Fruit fly (Drosophila melanogaster): ENCODE results near the gene CG18273.

CG18273 gene

DNA sequence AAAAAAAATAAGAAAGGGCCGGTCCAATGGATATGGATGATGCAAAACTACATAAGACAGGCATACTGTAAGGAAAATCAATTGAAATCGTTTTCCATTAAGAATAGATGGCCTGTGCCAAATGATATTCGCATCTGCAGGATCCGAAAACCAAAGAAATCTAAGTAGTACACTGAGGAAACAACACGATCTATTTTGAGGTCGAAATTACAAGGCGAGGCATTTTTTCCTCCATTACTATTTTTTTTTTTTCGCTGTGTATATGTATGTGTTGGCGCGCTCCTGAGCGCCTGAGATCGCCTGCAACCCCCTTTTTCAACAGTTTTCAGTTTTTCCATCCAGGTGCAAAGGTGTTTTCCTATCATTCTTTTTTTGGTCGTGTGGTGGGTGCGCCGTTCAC is 23.4 kb downstream of the CG18273 start:
- no peak for TF ChIP-seq CG4496 (GFP tag; IDR thresholded peaks at IDR 0.05)
- no peak for TF ChIP-seq rn (GFP tag; IDR thresholded peaks at IDR 0.05)
- no peak for TF ChIP-seq CG34367 (tag; optimal IDR thresholded peaks at IDR 0.05)
- no peak for TF ChIP-seq CG13204 (GFP tag; optimal IDR thresholded peaks at IDR 0.05)
- no peak for TF ChIP-seq gl (tag; optimal IDR thresholded peaks at IDR 0.05)
- no peak for TF ChIP-seq Snoo (tag; optimal IDR thresholded peaks at IDR 0.05)
- no peak for TF ChIP-seq EcR (GFP tag; optimal IDR thresholded peaks at IDR 0.05)
- no peak for TF ChIP-seq CG14655 (GFP tag; optimal IDR thresholded peaks at IDR 0.05)
- TF ChIP-seq fd96Ca (GFP tag; IDR thresholded peaks at IDR 0.05) = no peak
- no peak for TF ChIP-seq D1 (tag; optimal IDR thresholded peaks at IDR 0.05)
- TF ChIP-seq Pif1A (GFP tag; optimal IDR thresholded peaks at IDR 0.05) = no peak
- no peak for TF ChIP-seq CG32121 (GFP tag; IDR thresholded peaks at IDR 0.05)
- TF ChIP-seq CG17806 (tag; optimal IDR thresholded peaks at IDR 0.05) = no peak
- TF ChIP-seq CG15710 (tag; optimal IDR thresholded peaks at IDR 0.05) = no peak
- TF ChIP-seq CG10348 (GFP tag; IDR thresholded peaks at IDR 0.05) = no peak
- TF ChIP-seq CG8159 (tag; optimal IDR thresholded peaks at IDR 0.05) = no peak
- no peak for TF ChIP-seq CG8301 (tag; optimal IDR thresholded peaks at IDR 0.05)
- TF ChIP-seq CG9948 (tag; optimal IDR thresholded peaks at IDR 0.05) = no peak

DNA sequence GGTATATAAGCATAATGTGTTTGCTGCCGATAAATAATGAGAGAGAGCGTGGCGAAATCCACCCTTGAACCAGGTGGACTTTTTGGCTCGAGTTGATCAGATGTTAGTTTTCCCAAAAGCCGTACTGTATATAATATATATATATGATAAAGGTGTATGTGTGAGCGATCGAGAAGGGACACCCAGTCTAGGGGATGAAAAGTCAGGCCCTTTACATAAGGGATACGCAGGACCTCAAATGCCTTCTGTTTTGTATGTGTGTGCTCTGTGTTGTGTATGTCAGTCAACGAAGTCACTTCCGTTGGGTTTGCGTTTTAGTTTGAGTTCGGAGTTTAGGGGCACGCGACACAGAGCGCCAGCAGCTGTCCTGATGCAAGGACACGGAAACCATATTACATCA is 26.9 kb downstream of the CG18273 start, which contains the start of gene ase:
ase (plus strand) TSS at position 301 of the 400 bp plus-strand sequence.
- TF ChIP-seq CG17806 (tag; optimal IDR thresholded peaks at IDR 0.05) = no peak
- TF ChIP-seq Ets98B (GFP tag; IDR thresholded peaks at IDR 0.05) = no peak
- no peak for TF ChIP-seq CG14655 (GFP tag; optimal IDR thresholded peaks at IDR 0.05)
- no peak for TF ChIP-seq CG15710 (tag; optimal IDR thresholded peaks at IDR 0.05)
- TF ChIP-seq CG12605 (GFP tag; IDR thresholded peaks at IDR 0.05) = no peak
- no peak for TF ChIP-seq CG13204 (GFP tag; optimal IDR thresholded peaks at IDR 0.05)
- TF ChIP-seq Pif1B (GFP tag; optimal IDR thresholded peaks at IDR 0.05) = no peak
- no peak for TF ChIP-seq CG32121 (GFP tag; IDR thresholded peaks at IDR 0.05)
- TF ChIP-seq fd96Ca (GFP tag; IDR thresholded peaks at IDR 0.05) = no peak
- TF ChIP-seq Pif1A (GFP tag; optimal IDR thresholded peaks at IDR 0.05) = no peak
- TF ChIP-seq CG8159 (tag; optimal IDR thresholded peaks at IDR 0.05) = no peak

DNA sequence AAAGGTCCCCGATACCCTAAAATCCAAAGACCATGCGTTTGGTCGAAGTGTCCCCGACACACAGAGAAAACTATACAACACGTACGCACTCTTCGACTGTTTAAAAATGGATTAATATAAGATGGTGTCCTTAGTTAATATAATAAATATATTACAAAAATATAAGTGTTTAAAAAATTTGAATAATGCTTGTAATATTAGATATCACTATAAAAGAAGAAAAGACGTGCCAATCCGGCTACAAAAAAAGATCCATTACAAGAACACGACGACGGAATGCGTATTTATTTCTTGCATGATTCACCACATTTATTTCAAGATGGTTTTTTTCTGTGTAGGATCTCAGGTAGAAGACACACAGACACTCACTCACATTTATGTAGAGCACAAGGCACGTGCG is 29.6 kb downstream of the CG18273 start:
- no peak for TF ChIP-seq fd96Ca (GFP tag; IDR thresholded peaks at IDR 0.05)
- no peak for TF ChIP-seq CG13204 (GFP tag; optimal IDR thresholded peaks at IDR 0.05)

DNA sequence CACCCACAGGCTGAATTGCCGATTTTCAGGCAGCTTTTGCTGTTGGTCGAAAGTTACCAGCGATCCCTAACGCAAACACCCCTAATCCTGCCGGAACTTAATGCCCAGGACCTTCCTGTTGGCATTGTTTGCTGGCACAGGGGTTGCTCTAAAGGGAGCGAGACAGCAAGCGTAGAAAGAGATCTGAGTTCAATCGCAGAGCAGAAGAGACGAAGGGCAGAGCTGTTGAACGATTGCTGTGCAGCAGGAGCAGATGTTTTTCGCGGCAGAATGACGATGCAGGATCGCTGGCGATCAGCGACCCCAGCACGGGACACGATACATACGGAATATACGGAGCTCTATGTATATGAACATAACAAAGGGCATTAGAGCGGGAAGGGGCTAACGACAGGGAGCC is 30.4 kb downstream of the CG18273 start:
- TF ChIP-seq Pif1B (GFP tag; optimal IDR thresholded peaks at IDR 0.05) (no peak), Pif1A (GFP tag; optimal IDR thresholded peaks at IDR 0.05) (no peak), Snoo (tag; optimal IDR thresholded peaks at IDR 0.05) (no peak), CG8301 (tag; optimal IDR thresholded peaks at IDR 0.05) (no peak), D1 (tag; optimal IDR thresholded peaks at IDR 0.05) (no peak), gl (tag; optimal IDR thresholded peaks at IDR 0.05) (no peak), CG12605 (GFP tag; IDR thresholded peaks at IDR 0.05) (no peak), CG13204 (GFP tag; optimal IDR thresholded peaks at IDR 0.05) (no peak), CG8159 (tag; optimal IDR thresholded peaks at IDR 0.05) (no peak), Ets98B (GFP tag; IDR thresholded peaks at IDR 0.05) (no peak), CG14655 (GFP tag; optimal IDR thresholded peaks at IDR 0.05) (no peak), CG4496 (GFP tag; IDR thresholded peaks at IDR 0.05) (no peak), CG9948 (tag; optimal IDR thresholded peaks at IDR 0.05) (no peak), CG15710 (tag; optimal IDR thresholded peaks at IDR 0.05) (no peak), CG32121 (GFP tag; IDR thresholded peaks at IDR 0.05) (no peak), fd96Ca (GFP tag; IDR thresholded peaks at IDR 0.05) (no peak), CG34367 (tag; optimal IDR thresholded peaks at IDR 0.05) (no peak), CG17806 (tag; optimal IDR thresholded peaks at IDR 0.05) (no peak), CG10348 (GFP tag; IDR thresholded peaks at IDR 0.05) (no peak), EcR (GFP tag; optimal IDR thresholded peaks at IDR 0.05) (no peak)

DNA sequence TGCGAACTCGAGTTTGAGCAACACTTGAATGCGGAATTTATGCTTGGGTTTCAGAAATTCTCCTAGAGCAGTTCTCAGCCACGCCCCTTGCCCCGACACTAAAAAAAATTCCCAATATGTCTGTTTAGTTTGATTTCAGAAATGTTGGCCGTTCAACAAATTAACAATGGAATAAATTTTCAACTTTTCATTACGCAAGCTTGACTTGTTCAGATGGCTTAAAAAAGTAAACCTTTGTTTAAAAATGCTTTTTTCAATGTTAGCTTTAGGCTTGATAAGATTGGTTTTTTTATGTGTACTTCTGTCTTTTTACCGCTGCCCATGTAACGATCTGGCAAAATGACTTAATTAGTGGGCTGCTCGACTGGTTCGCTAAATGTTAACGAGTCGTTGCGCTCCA is 34.7 kb downstream of the CG18273 start:
- TF ChIP-seq CG12605 (GFP tag; IDR thresholded peaks at IDR 0.05) (no peak), CG34367 (tag; optimal IDR thresholded peaks at IDR 0.05) (peak; percentile 32), gl (tag; optimal IDR thresholded peaks at IDR 0.05) (peak; percentile 17), CG17806 (tag; optimal IDR thresholded peaks at IDR 0.05) (peak; percentile 50), Snoo (tag; optimal IDR thresholded peaks at IDR 0.05) (no peak), Pif1B (GFP tag; optimal IDR thresholded peaks at IDR 0.05) (no peak), CG14655 (GFP tag; optimal IDR thresholded peaks at IDR 0.05) (peak; percentile 18), CG15710 (tag; optimal IDR thresholded peaks at IDR 0.05) (peak; percentile 62), fd96Ca (GFP tag; IDR thresholded peaks at IDR 0.05) (no peak), CG32121 (GFP tag; IDR thresholded peaks at IDR 0.05) (no peak), EcR (GFP tag; optimal IDR thresholded peaks at IDR 0.05) (no peak), CG9948 (tag; optimal IDR thresholded peaks at IDR 0.05) (peak; percentile 38), D1 (tag; optimal IDR thresholded peaks at IDR 0.05) (no peak), rn (GFP tag; IDR thresholded peaks at IDR 0.05) (no peak), Pif1A (GFP tag; optimal IDR thresholded peaks at IDR 0.05) (no peak), CG8301 (tag; optimal IDR thresholded peaks at IDR 0.05) (no peak), CG8159 (tag; optimal IDR thresholded peaks at IDR 0.05) (peak; percentile 68), CG10348 (GFP tag; IDR thresholded peaks at IDR 0.05) (no peak), CG13204 (GFP tag; optimal IDR thresholded peaks at IDR 0.05) (no peak), CG4496 (GFP tag; IDR thresholded peaks at IDR 0.05) (no peak), Ets98B (GFP tag; IDR thresholded peaks at IDR 0.05) (no peak)

DNA sequence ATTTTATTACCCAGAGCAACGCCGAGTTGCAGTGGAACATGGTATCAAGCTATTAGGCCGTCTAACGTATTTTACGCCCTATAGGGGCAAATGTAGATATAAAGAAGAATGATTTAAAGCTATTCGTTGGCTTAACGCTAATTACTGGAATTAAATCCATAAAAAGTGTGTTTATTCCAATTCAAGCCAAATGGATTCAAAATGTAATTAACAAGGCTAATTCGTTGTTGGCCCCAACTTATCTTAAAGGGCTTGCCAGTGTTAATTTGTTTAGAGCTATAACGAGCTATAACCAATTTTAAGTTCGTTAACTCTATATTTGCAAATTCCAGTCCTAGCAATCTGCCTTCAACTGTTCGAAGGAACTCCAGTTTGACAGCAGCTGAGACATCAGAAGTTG is 38.4 kb downstream of the CG18273 start:
- TF ChIP-seq CG14655 (GFP tag; optimal IDR thresholded peaks at IDR 0.05) (no peak), CG13204 (GFP tag; optimal IDR thresholded peaks at IDR 0.05) (no peak), CG34367 (tag; optimal IDR thresholded peaks at IDR 0.05) (no peak), CG8159 (tag; optimal IDR thresholded peaks at IDR 0.05) (no peak), CG12605 (GFP tag; IDR thresholded peaks at IDR 0.05) (no peak), CG8301 (tag; optimal IDR thresholded peaks at IDR 0.05) (no peak), gl (tag; optimal IDR thresholded peaks at IDR 0.05) (no peak), CG17806 (tag; optimal IDR thresholded peaks at IDR 0.05) (no peak), CG10348 (GFP tag; IDR thresholded peaks at IDR 0.05) (no peak), EcR (GFP tag; optimal IDR thresholded peaks at IDR 0.05) (no peak), Pif1B (GFP tag; optimal IDR thresholded peaks at IDR 0.05) (no peak), D1 (tag; optimal IDR thresholded peaks at IDR 0.05) (no peak), Pif1A (GFP tag; optimal IDR thresholded peaks at IDR 0.05) (no peak), CG4496 (GFP tag; IDR thresholded peaks at IDR 0.05) (no peak), fd96Ca (GFP tag; IDR thresholded peaks at IDR 0.05) (no peak), CG15710 (tag; optimal IDR thresholded peaks at IDR 0.05) (no peak), Ets98B (GFP tag; IDR thresholded peaks at IDR 0.05) (no peak), Snoo (tag; optimal IDR thresholded peaks at IDR 0.05) (no peak), CG32121 (GFP tag; IDR thresholded peaks at IDR 0.05) (no peak)

Data from whole organism, pupa.